Fruit fly (Drosophila melanogaster) whole organism, prepupa: ENCODE data around the gene nAChRalpha3.

ENCODE experiments used
- Blimp-1 ChIP-seq: fragments of 200-800 bp; sonication (Bioruptor generic); optimal IDR thresholded peaks from 3 replicates; lab custom pipeline; 2017; ENCODE audit warnings: missing biosample characterization, missing genetic modification characterization, mild to moderate bottlenecking, moderate library complexity, missing genetic modification reagents
- CG11762 ChIP-seq: fragments of 200-800 bp; sonication (Bioruptor generic); optimal IDR thresholded peaks from 3 replicates; lab custom pipeline; 2016; ENCODE audit warnings: missing biosample characterization, missing genetic modification characterization; ENCODE audit not compliant: insufficient read depth
- CG16779 ChIP-seq: fragments of 200-800 bp; sonication (Bioruptor generic); optimal IDR thresholded peaks from 3 replicates; lab custom pipeline; 2017; ENCODE audit warnings: missing biosample characterization, mild to moderate bottlenecking, missing genetic modification characterization
- CG31627 ChIP-seq: fragments of 200-800 bp; sonication (Bioruptor generic); optimal IDR thresholded peaks from 3 replicates; lab custom pipeline; 2016; ENCODE audit warnings: missing biosample characterization, missing genetic modification characterization
- CG32006 ChIP-seq: fragments of 200-800 bp; sonication (Bioruptor generic); optimal IDR thresholded peaks from 3 replicates; lab custom pipeline; 2017; ENCODE audit warnings: missing biosample characterization, mild to moderate bottlenecking, missing genetic modification characterization
- CG6163 ChIP-seq: fragments of 200-800 bp; sonication (Bioruptor generic); IDR thresholded peaks from 3 replicates; pipeline ENCODE4 v1.3.6; 2022; ENCODE audit warnings: missing biosample characterization, missing genetic modification characterization
- CG6792 ChIP-seq: fragments of 200-800 bp; sonication (Bioruptor generic); optimal IDR thresholded peaks from 3 replicates; lab custom pipeline; 2016; ENCODE audit warnings: missing biosample characterization, missing genetic modification characterization
- CG8632 ChIP-seq: fragments of 200-800 bp; sonication (Bioruptor generic); optimal IDR thresholded peaks from 3 replicates; lab custom pipeline; 2016; ENCODE audit warnings: missing biosample characterization, missing genetic modification characterization
- CG9139 ChIP-seq: fragments of 200-800 bp; sonication (Bioruptor generic); optimal IDR thresholded peaks from 3 replicates; lab custom pipeline; 2017; ENCODE audit warnings: missing biosample characterization, mild to moderate bottlenecking, missing genetic modification characterization
- Eip78C ChIP-seq: fragments of 200-800 bp; sonication (Bioruptor generic); peaks from one replicate; lab custom pipeline; 2016; ENCODE audit warnings: missing biosample characterization, missing genetic modification characterization
- Eip93F ChIP-seq: fragments of 200-800 bp; sonication (Bioruptor generic); optimal IDR thresholded peaks from 2 replicates; lab custom pipeline; 2016; ENCODE audit warnings: missing biosample characterization, mild to moderate bottlenecking, missing genetic modification characterization
- Ets21C ChIP-seq: fragments of 200-800 bp; sonication (Bioruptor generic); optimal IDR thresholded peaks from 3 replicates; lab custom pipeline; 2016; ENCODE audit warnings: missing biosample characterization, missing genetic modification characterization
- Met ChIP-seq: fragments of 200-800 bp; sonication (Bioruptor generic); optimal IDR thresholded peaks from 3 replicates; lab custom pipeline; 2016; ENCODE audit warnings: missing biosample characterization, missing genetic modification characterization
- Sox102F ChIP-seq: fragments of 200-800 bp; sonication (Bioruptor generic); optimal IDR thresholded peaks from 2 replicates; lab custom pipeline; 2016; ENCODE audit warnings: missing biosample characterization, mild to moderate bottlenecking, missing genetic modification characterization
- dsx ChIP-seq: fragments of 200-800 bp; optimal IDR thresholded peaks from 3 replicates; lab custom pipeline; 2019; ENCODE audit warnings: missing biosample characterization, mild to moderate bottlenecking, missing genetic modification characterization, moderate library complexity; ENCODE audit not compliant: poor library complexity, severe bottlenecking
- eg ChIP-seq: fragments of 200-800 bp; sonication (Bioruptor generic); IDR thresholded peaks from 3 replicates; pipeline ENCODE4 v1.3.6; 2022; ENCODE audit warnings: missing biosample characterization, missing genetic modification characterization
- net ChIP-seq: fragments of 200-800 bp; sonication (Bioruptor generic); optimal IDR thresholded peaks from 3 replicates; lab custom pipeline; 2016; ENCODE audit warnings: missing biosample characterization, missing genetic modification characterization
- svp ChIP-seq: fragments of 200-800 bp; sonication (Bioruptor generic); peaks from one replicate; lab custom pipeline; 2016; ENCODE audit warnings: missing biosample characterization, missing genetic modification characterization

Gene nAChRalpha3

DNA sequence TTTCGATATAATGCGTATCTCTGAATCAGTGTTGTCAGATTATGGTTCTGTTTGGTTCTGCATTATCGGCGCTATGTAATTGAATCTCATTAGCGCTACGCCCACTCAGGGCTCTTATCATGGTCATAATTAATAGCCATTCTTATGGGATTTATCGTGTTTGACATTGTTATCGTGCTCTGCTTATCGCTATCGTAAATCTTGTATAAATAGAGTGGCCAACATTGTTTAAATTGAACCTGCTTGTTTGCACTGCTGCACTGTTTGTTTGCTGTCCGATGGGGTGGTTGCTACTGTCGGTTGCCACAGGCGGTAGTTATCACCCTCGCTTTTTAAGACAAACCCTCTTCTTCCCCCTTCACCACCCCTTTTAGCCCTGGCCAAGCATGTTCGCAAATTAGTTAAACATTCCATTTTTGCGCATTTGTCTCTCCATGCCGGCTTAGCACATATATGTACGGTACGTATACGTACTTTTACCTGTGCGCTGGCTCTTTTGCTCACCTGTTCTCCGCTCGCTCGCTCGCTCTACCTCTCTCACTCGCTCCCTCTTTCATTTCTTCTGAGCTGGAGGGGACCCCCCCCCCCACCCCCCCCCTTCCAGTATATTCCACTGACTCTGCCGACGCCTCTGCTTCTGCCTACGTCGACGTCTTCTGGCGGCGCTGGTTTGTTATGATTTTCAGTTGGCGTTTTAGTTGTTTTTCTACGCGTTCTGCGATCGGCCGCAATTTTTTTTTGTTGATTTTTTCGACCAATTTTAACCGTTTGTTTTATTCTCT is 136.9 kb downstream of the nAChRalpha3 start (continued):
- peak; percentile 13 for TF ChIP-seq Blimp-1 (GFP tag; lab: Kevin White, UChicago)
- peak; percentile 45 for TF ChIP-seq CG9139 (GFP tag; lab: Kevin White, UChicago)
- TF ChIP-seq svp, result no peak
- TF ChIP-seq Sox102F (GFP tag; lab: Kevin White, UChicago), result peak; percentile 16
- peak; percentile 9 for TF ChIP-seq CG32006 (GFP tag; lab: Kevin White, UChicago)
- TF ChIP-seq CG16779 (tag; lab: Kevin White, UChicago), result no peak
- no peak for TF ChIP-seq Eip93F (GFP tag; lab: Kevin White, UChicago)
- no peak for TF ChIP-seq Ets21C (GFP tag; lab: Kevin White, UChicago)
- TF ChIP-seq net (GFP tag; lab: Kevin White, UChicago), result peak; percentile 60
- TF ChIP-seq dsx, result no peak
- TF ChIP-seq CG8632 (GFP tag; lab: Kevin White, UChicago), result peak; percentile 53
- TF ChIP-seq eg (GFP tag; lab: Robert Waterston, UW), result peak; percentile 43; the same call in 1 of the 3 replicates
- TF ChIP-seq Met (GFP tag; lab: Kevin White, UChicago), result no peak
- TF ChIP-seq CG6163 (GFP tag; lab: Robert Waterston, UW), result peak; percentile 32; the same call in 1 of the 3 replicates
- peak; percentile 50 for TF ChIP-seq CG6792 (GFP tag; lab: Kevin White, UChicago)
- TF ChIP-seq CG31627, result no peak
- peak; percentile 2 for TF ChIP-seq CG11762 (GFP tag; lab: Kevin White, UChicago)
- TF ChIP-seq, all 60 proteins: peak for 36

DNA sequence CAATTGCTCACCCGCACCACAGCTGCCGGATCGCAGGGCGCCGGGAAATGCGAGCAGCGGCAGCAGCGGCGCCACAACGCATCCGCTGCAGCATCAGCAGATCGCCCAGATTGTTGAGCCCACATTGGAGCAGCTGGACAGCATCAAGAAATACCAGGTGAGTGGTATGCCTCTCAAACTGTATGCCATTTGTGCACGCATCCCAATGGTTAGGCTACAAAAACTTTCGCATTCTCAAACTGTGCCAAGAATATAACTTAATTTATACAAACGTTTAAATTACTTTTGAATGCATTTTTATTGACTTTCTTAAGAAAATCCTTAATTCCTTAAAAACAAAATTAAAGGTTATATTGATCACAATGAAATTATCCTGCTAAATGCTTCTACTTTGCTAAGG is 139.0 kb downstream of the nAChRalpha3 start:
- no peak for TF ChIP-seq CG6163 (GFP tag; lab: Robert Waterston, UW)
- TF ChIP-seq Eip78C, result peak; percentile 1
